Fruit fly (Drosophila melanogaster): ENCODE measurements around the gene rempA.

Gene rempA

dm6 chr2L:601848-602247, 41.7 kb upstream of the rempA start:
- TF ChIP-seq N (GFP tag; optimal IDR thresholded peaks at IDR 0.05) (no peak), jim (GFP tag; optimal IDR thresholded peaks at IDR 0.05) (no peak), HLH106 (tag; optimal IDR thresholded peaks at IDR 0.05) (no peak), Dif (GFP tag; optimal IDR thresholded peaks at IDR 0.05; ENCODE audit: partially characterized antibody) (no peak), lola (GFP tag; optimal IDR thresholded peaks at IDR 0.05) (no peak), dmrt93B (GFP tag; optimal IDR thresholded peaks at IDR 0.05) (no peak), h (GFP tag; optimal IDR thresholded peaks at IDR 0.05) (no peak), CG9705 (GFP tag; optimal IDR thresholded peaks at IDR 0.05) (no peak)

dm6 chr2L:597771-598170, 37.7 kb upstream of the rempA start:
- TF ChIP-seq jim (GFP tag; optimal IDR thresholded peaks at IDR 0.05) (peak; percentile 12), sv (GFP tag; optimal IDR thresholded peaks at IDR 0.05) (no peak)

- TF ChIP-seq Abd-B (GFP tag; optimal IDR thresholded peaks at IDR 0.05) (no peak), Dif (GFP tag; optimal IDR thresholded peaks at IDR 0.05; ENCODE audit: partially characterized antibody) (peak; percentile 87), OdsH (GFP tag; optimal IDR thresholded peaks at IDR 0.05) (no peak), dl (GFP tag; optimal IDR thresholded peaks at IDR 0.05; ENCODE audit: insufficient read depth in 1 of 2, partially characterized antibody in 2 of 2) (peak; percentile 66 to 85)
Observed at dm6 chr2L:594635-595384, 34.7 kb upstream of the rempA start, which contains the start of gene Gsc. Gene Gsc, minus strand, starts transcription at chr2L:594685.

dm6 chr2L:594048-594447, 33.9 kb upstream of the rempA start:
- TF ChIP-seq Mio (GFP tag; optimal IDR thresholded peaks at IDR 0.05) (no peak), Dfd (GFP tag; optimal IDR thresholded peaks at IDR 0.05) (peak; percentile 91), Hnf4 (GFP tag; optimal IDR thresholded peaks at IDR 0.05) (no peak)

dm6 chr2L:591511-591910, 31.4 kb upstream of the rempA start:
- TF ChIP-seq psq (GFP tag; optimal IDR thresholded peaks at IDR 0.05) (no peak), Rel (GFP tag; optimal IDR thresholded peaks at IDR 0.05) (no peak), Rel (tag; optimal IDR thresholded peaks at IDR 0.05) (no peak), dsf (GFP tag; optimal IDR thresholded peaks at IDR 0.05; ENCODE audit: borderline replicate concordance) (no peak), HLH106 (tag; optimal IDR thresholded peaks at IDR 0.05) (no peak), sv (GFP tag; optimal IDR thresholded peaks at IDR 0.05) (no peak), foxo (GFP tag; optimal IDR thresholded peaks at IDR 0.05) (no peak), Hnf4 (GFP tag; optimal IDR thresholded peaks at IDR 0.05) (no peak), Dif (GFP tag; optimal IDR thresholded peaks at IDR 0.05; ENCODE audit: partially characterized antibody) (no peak), ey (GFP tag; optimal IDR thresholded peaks at IDR 0.05) (no peak), br (GFP tag; optimal IDR thresholded peaks at IDR 0.05) (no peak), h (GFP tag; optimal IDR thresholded peaks at IDR 0.05) (no peak), Dfd (GFP tag; optimal IDR thresholded peaks at IDR 0.05) (no peak), GATAd (GFP tag; optimal IDR thresholded peaks at IDR 0.05) (no peak)

- TF ChIP-seq Myc (optimal IDR thresholded peaks at IDR 0.05) = no peak
- no peak for TF ChIP-seq lola (GFP tag; optimal IDR thresholded peaks at IDR 0.05)
- TF ChIP-seq Mio (GFP tag; optimal IDR thresholded peaks at IDR 0.05) = no peak
- no peak for TF ChIP-seq Hr83 (GFP tag; optimal IDR thresholded peaks at IDR 0.05; ENCODE audit: poor library complexity, severe bottlenecking)
- no peak for TF ChIP-seq pan (optimal IDR thresholded peaks at IDR 0.05)
- peak; percentile 41 for TF ChIP-seq Vsx2 (GFP tag; optimal IDR thresholded peaks at IDR 0.05; ENCODE audit: partially characterized antibody)
- no peak for TF ChIP-seq ey (GFP tag; optimal IDR thresholded peaks at IDR 0.05)
- TF ChIP-seq Sp1 (GFP tag; optimal IDR thresholded peaks at IDR 0.05) = no peak
Observed at dm6 chr2L:585268-585667, 25.2 kb upstream of the rempA start.

- TF ChIP-seq foxo (GFP tag; optimal IDR thresholded peaks at IDR 0.05) = no peak
- TF ChIP-seq Hnf4 (GFP tag; optimal IDR thresholded peaks at IDR 0.05) = no peak
- TF ChIP-seq Mio (GFP tag; optimal IDR thresholded peaks at IDR 0.05) = no peak
- TF ChIP-seq Myc (optimal IDR thresholded peaks at IDR 0.05) = no peak
- TF ChIP-seq Hr83 (GFP tag; optimal IDR thresholded peaks at IDR 0.05; ENCODE audit: poor library complexity, severe bottlenecking) = no peak
- TF ChIP-seq CG9705 (GFP tag; optimal IDR thresholded peaks at IDR 0.05) = no peak
- TF ChIP-seq br (GFP tag; optimal IDR thresholded peaks at IDR 0.05) = no peak
Observed at dm6 chr2L:577186-577585, 17.1 kb upstream of the rempA start, which contains the start of gene Pph13. Gene Pph13, plus strand, starts transcription at chr2L:577486.
